Worm (Caenorhabditis elegans): ENCODE results near the gene gst-3.

gst-3 gene

DNA sequence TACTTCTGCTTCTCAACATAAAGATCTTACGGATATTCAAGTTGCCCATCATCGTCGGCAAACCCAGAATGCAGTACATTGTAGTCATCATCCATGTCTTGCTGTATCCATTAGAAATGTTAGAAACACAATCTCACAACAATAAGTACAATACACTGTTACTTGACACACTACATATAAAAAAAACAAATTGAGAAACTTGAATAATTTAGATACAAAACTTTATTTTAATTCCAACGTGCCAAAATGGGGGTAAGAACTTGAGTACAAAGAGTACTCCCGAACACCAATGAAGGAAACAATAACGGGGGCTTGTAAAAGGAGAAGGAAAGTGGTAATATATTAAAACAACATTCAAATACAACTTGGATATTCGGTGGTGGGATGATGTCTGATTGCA, 13.5 kb downstream of the gst-3 start, which contains the start of gene ctf-18:
Gene ctf-18 (minus strand): TSS at position 101 of the 400 bp plus-strand sequence.
- peak; percentile 43 for TF ChIP-seq aha-1 (tag)
- TF ChIP-seq nhr-76 (tag; optimal IDR thresholded peaks at IDR 0.05), result no peak
- TF ChIP-seq ztf-7 (tag; optimal IDR thresholded peaks at IDR 0.05), result no peak
- TF ChIP-seq ama-1 (optimal IDR thresholded peaks at IDR 0.05), result peak; percentile 60

DNA sequence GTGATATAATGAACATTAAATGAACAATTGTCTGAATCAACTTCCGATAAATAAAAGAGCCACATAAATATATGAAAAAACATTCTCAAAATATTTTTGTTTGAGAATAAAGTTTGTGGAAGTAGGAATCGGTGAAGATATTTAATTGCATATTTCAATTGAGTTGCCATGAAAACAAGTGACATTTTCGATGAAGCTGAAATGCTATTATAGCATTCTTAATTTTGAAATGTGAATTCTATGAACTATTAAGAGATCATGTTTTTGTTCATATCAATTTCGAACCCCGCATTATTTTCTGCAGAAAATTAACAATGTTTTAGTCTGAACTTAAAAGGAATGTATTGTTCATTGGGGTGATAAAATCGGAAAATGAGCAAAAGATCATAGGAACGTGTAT, 17.8 kb downstream of the gst-3 start, which contains the start of gene irld-21:
Gene irld-21 (minus strand): TSS at position 101 of the 400 bp plus-strand sequence.
- TF ChIP-seq ama-1 (optimal IDR thresholded peaks at IDR 0.05), result no peak
- no peak for TF ChIP-seq zip-11 (GFP tag; IDR thresholded peaks at IDR 0.05)
- no peak for TF ChIP-seq nhr-42 (GFP tag; IDR thresholded peaks at IDR 0.05)
- no peak for TF ChIP-seq lir-3 (tag; optimal IDR thresholded peaks at IDR 0.05)
- no peak for TF ChIP-seq dpl-1 (GFP tag; optimal IDR thresholded peaks at IDR 0.05)
- TF ChIP-seq F10B5.3 (tag; optimal IDR thresholded peaks at IDR 0.05), result no peak
- TF ChIP-seq daf-8 (GFP tag; IDR thresholded peaks at IDR 0.05), result no peak
- TF ChIP-seq nhr-6 (tag; optimal IDR thresholded peaks at IDR 0.05), result no peak
- TF ChIP-seq F49E8.2 (tag; optimal IDR thresholded peaks at IDR 0.05; ENCODE audit: borderline replicate concordance), result no peak
- TF ChIP-seq set-16 (GFP tag; IDR thresholded peaks at IDR 0.05), result no peak
- TF ChIP-seq lin-39 (tag; optimal IDR thresholded peaks at IDR 0.05), result no peak
- TF ChIP-seq nhr-111 (GFP tag; optimal IDR thresholded peaks at IDR 0.05), result no peak
- TF ChIP-seq nhr-25 (tag; optimal IDR thresholded peaks at IDR 0.05; ENCODE audit: borderline replicate concordance, insufficient read depth), result no peak
- no peak for TF ChIP-seq madf-5 (GFP tag; IDR thresholded peaks at IDR 0.05)
- no peak for TF ChIP-seq dve-1 (tag; optimal IDR thresholded peaks at IDR 0.05; ENCODE audit: insufficient read depth)
- TF ChIP-seq nhr-237 (tag; optimal IDR thresholded peaks at IDR 0.05), result no peak
- no peak for TF ChIP-seq tra-1 (GFP tag; IDR thresholded peaks at IDR 0.05)
- TF ChIP-seq D1046.2 (GFP tag; IDR thresholded peaks at IDR 0.05), result no peak
- no peak for TF ChIP-seq tag-97 (GFP tag; IDR thresholded peaks at IDR 0.05)

DNA sequence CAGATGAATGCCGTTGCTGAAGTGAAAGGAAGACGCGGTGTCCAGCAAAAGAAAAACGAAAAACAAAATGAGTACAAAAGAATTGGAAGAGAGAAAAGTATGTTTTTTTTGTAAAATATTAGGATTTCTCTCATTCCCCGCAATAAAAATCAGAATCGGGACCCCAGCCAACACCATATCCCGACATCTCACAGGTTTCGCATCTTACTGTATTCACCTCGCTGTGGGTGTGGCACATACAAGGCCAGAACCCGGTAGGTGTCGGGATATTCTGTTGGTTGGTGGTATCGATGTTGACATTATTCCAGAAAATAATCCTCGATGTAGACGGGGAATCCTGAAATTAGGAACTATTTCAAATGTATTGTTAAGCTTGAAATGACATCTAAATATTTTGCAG, 23.3 kb downstream of the gst-3 start:
- TF ChIP-seq aha-1 (tag) (peak; percentile 29), sdz-12 (GFP tag; optimal IDR thresholded peaks at IDR 0.05) (no peak), hlh-11 (tag; optimal IDR thresholded peaks at IDR 0.05) (no peak), lin-1 (GFP tag; IDR thresholded peaks at IDR 0.05) (no peak), Y48G9A.11 (GFP tag; IDR thresholded peaks at IDR 0.05) (0 out of 2 replicates have a peak, but pooled peaks have one; percentile 23), zfp-2 (tag; optimal IDR thresholded peaks at IDR 0.05) (no peak), nhr-28 (tag; optimal IDR thresholded peaks at IDR 0.05) (no peak), lir-3 (tag; optimal IDR thresholded peaks at IDR 0.05) (no peak), ztf-7 (tag; optimal IDR thresholded peaks at IDR 0.05) (no peak), arid-1 (GFP tag; conservative IDR thresholded peaks at IDR 0.05) (no peak), cey-2 (tag; optimal IDR thresholded peaks at IDR 0.05; ENCODE audit: borderline replicate concordance, insufficient read depth) (no peak), nhr-42 (GFP tag; IDR thresholded peaks at IDR 0.05) (no peak), madf-5 (GFP tag; IDR thresholded peaks at IDR 0.05) (no peak), nhr-111 (GFP tag; optimal IDR thresholded peaks at IDR 0.05) (no peak), unc-62 (GFP tag; optimal IDR thresholded peaks at IDR 0.05 in 1 of 2) (no peak), unc-62 (tag; optimal IDR thresholded peaks at IDR 0.05) (no peak), R02D3.7 (tag; optimal IDR thresholded peaks at IDR 0.05) (no peak), F26F4.8 (GFP tag; conservative IDR thresholded peaks at IDR 0.05) (no peak)

- no peak for TF ChIP-seq ceh-44 (GFP tag; IDR thresholded peaks at IDR 0.05)
- no peak for TF ChIP-seq D1046.2 (GFP tag; IDR thresholded peaks at IDR 0.05)
- no peak for TF ChIP-seq aly-2 (tag; optimal IDR thresholded peaks at IDR 0.05)
- no peak for TF ChIP-seq mxl-3 (GFP tag; optimal IDR thresholded peaks at IDR 0.05)
- TF ChIP-seq dve-1 (tag; optimal IDR thresholded peaks at IDR 0.05; ENCODE audit: insufficient read depth), result no peak
- TF ChIP-seq lin-15B (tag; optimal IDR thresholded peaks at IDR 0.05), result no peak
- TF ChIP-seq Y48G9A.11 (GFP tag; IDR thresholded peaks at IDR 0.05), result no peak
- TF ChIP-seq fos-1 (tag; optimal IDR thresholded peaks at IDR 0.05), result no peak
- no peak for TF ChIP-seq hlh-11 (tag; optimal IDR thresholded peaks at IDR 0.05)
- TF ChIP-seq nhr-76 (tag; optimal IDR thresholded peaks at IDR 0.05), result no peak
- no peak for TF ChIP-seq set-16 (GFP tag; IDR thresholded peaks at IDR 0.05)
- no peak for TF ChIP-seq nhr-111 (GFP tag; optimal IDR thresholded peaks at IDR 0.05)
- no peak for TF ChIP-seq snpc-4 (tag; optimal IDR thresholded peaks at IDR 0.05)
- TF ChIP-seq unc-62 (GFP tag; optimal IDR thresholded peaks at IDR 0.05 in 1 of 2), result no peak
- TF ChIP-seq unc-62 (tag; optimal IDR thresholded peaks at IDR 0.05), result no peak
- TF ChIP-seq lim-7 (GFP tag; IDR thresholded peaks at IDR 0.05), result no peak
Observed at ce11 chrIV:10115142-10115541, 24.9 kb downstream of the gst-3 start, which contains the start of gene C04G2.10. TSS of gene C04G2.10 (plus strand) at chrIV:10115442.

Data from whole organism, L4 larva.